Worm (Caenorhabditis elegans) whole organism, L4 larva: ENCODE data around the gene F48E3.2.

Experiments used
- F10B5.3 ChIP-seq: sonication (generic microtip); optimal IDR thresholded peaks from 2 replicates; lab custom pipeline; 2016; ENCODE audit warnings: mild to moderate bottlenecking, missing genetic modification characterization, missing compliant biosample characterization
- Y48G9A.11 ChIP-seq: fragments of 200-800 bp; sonication (Bioruptor generic); IDR thresholded peaks from 2 replicates; pipeline ENCODE4 v1.3.6; 2022; ENCODE audit warnings: missing genetic modification reagents, missing genetic modification characterization, missing compliant biosample characterization
- aly-2 ChIP-seq: sonication (generic microtip); optimal IDR thresholded peaks from 2 replicates; lab custom pipeline; 2018; ENCODE audit warnings: missing biosample characterization, missing genetic modification characterization
- arid-1 ChIP-seq: fragments of 200-800 bp; sonication (Bioruptor generic); conservative IDR thresholded peaks from 2 replicates; pipeline ENCODE4 v1.3.6; 2022; ENCODE audit warnings: missing genetic modification reagents, missing genetic modification characterization, missing compliant biosample characterization
- ceh-20 ChIP-seq: fragments of 200-800 bp; sonication (Bioruptor generic); IDR thresholded peaks from 2 replicates; pipeline ENCODE4 v1.3.6; 2022; ENCODE audit warnings: missing genetic modification reagents, missing genetic modification characterization, missing compliant biosample characterization
- ceh-28 ChIP-seq: fragments of 150-350 bp; optimal IDR thresholded peaks from 2 replicates; lab custom pipeline; 2014; ENCODE audit warnings: missing biosample characterization, missing genetic modification reagents, missing genetic modification characterization
- ceh-62 ChIP-seq: sonication (generic microtip); optimal IDR thresholded peaks from 2 replicates; lab custom pipeline; 2017; ENCODE audit warnings: missing biosample characterization, missing genetic modification characterization
- ceh-82 ChIP-seq: sonication (generic microtip); optimal IDR thresholded peaks from 2 replicates; lab custom pipeline; 2017; ENCODE audit warnings: missing biosample characterization, missing genetic modification characterization
- ctbp-1 ChIP-seq: fragments of 200-800 bp; sonication (Bioruptor generic); IDR thresholded peaks from 2 replicates; pipeline ENCODE4 v1.3.6; 2022; ENCODE audit warnings: missing genetic modification reagents, missing genetic modification characterization, missing compliant biosample characterization
- daf-8 ChIP-seq: fragments of 200-800 bp; sonication (Bioruptor generic); IDR thresholded peaks from 2 replicates; pipeline ENCODE4 v1.3.6; 2022; ENCODE audit warnings: missing genetic modification characterization, missing compliant biosample characterization
- dmd-6 ChIP-seq: fragments of 200-800 bp; sonication (Bioruptor generic); IDR thresholded peaks from 2 replicates; pipeline ENCODE4 v1.3.6; 2022; ENCODE audit warnings: missing genetic modification reagents, missing genetic modification characterization, missing compliant biosample characterization
- dve-1 ChIP-seq: sonication (generic microtip); optimal IDR thresholded peaks from 2 replicates; lab custom pipeline; 2017; ENCODE audit warnings: antibody characterized with exemption, mild to moderate bottlenecking, missing genetic modification characterization, missing compliant biosample characterization; ENCODE audit not compliant: insufficient read depth
- egl-43 ChIP-seq: fragments of 200-800 bp; sonication (Bioruptor generic); IDR thresholded peaks from 2 replicates; pipeline ENCODE4 v1.3.6; 2022; ENCODE audit warnings: missing genetic modification reagents, missing genetic modification characterization, missing compliant biosample characterization
- fkh-10 ChIP-seq: fragments of 150-350 bp; optimal IDR thresholded peaks from 2 replicates; lab custom pipeline; 2014; ENCODE audit warnings: missing biosample characterization, missing genetic modification reagents, missing genetic modification characterization
- fos-1 ChIP-seq: fragments of 150-350 bp; optimal IDR thresholded peaks from 2 replicates; lab custom pipeline; 2014; ENCODE audit warnings: missing biosample characterization, missing genetic modification characterization
- gei-8 ChIP-seq: fragments of 200-800 bp; sonication (Bioruptor generic); optimal IDR thresholded peaks from 2 replicates; lab custom pipeline; 2018; ENCODE audit warnings: mild to moderate bottlenecking, missing genetic modification characterization, missing compliant biosample characterization
- hlh-11 ChIP-seq: fragments of 200-800 bp; sonication (Bioruptor generic); optimal IDR thresholded peaks from 2 replicates; lab custom pipeline; 2018; ENCODE audit warnings: mild to moderate bottlenecking, missing genetic modification characterization, missing compliant biosample characterization
- jun-1 ChIP-seq: fragments of 150-350 bp; optimal IDR thresholded peaks from 2 replicates; lab custom pipeline; 2014; ENCODE audit warnings: missing biosample characterization, missing genetic modification reagents, missing genetic modification characterization
- lin-1 ChIP-seq: fragments of 200-800 bp; sonication (Bioruptor generic); IDR thresholded peaks from 2 replicates; pipeline ENCODE4 v1.3.6; 2022; ENCODE audit warnings: missing genetic modification reagents, missing genetic modification characterization, missing compliant biosample characterization
- lsy-2 ChIP-seq, 2 experiments: fragments of 150-350 bp in 1 of 2; sonication (generic microtip) in 1 of 2; optimal IDR thresholded peaks; 2 replicates each; lab custom pipeline; 2014 to 2017; ENCODE audit warnings: missing biosample characterization in 2 of 2, missing genetic modification characterization in 2 of 2
- madf-5 ChIP-seq, 2 experiments: fragments of 200-800 bp; sonication (Bioruptor generic); IDR thresholded peaks; 2 replicates each; pipeline ENCODE4 v1.3.6; 2022; ENCODE audit warnings: missing compliant biosample characterization in 2 of 2, missing genetic modification characterization in 2 of 2
- mes-2 ChIP-seq: sonication (generic microtip); optimal IDR thresholded peaks from 2 replicates; lab custom pipeline; 2016; ENCODE audit warnings: missing genotype, mild to moderate bottlenecking, missing genetic modification characterization, missing compliant biosample characterization; ENCODE audit not compliant: poor library complexity, severe bottlenecking
- mxl-3 ChIP-seq: fragments of 200-800 bp; sonication (Bioruptor generic); optimal IDR thresholded peaks from 2 replicates; lab custom pipeline; 2018; ENCODE audit warnings: mild to moderate bottlenecking, missing genetic modification characterization, missing compliant biosample characterization
- nhr-10 ChIP-seq: fragments of 150-350 bp; optimal IDR thresholded peaks from 2 replicates; lab custom pipeline; 2014; ENCODE audit warnings: missing biosample characterization, missing genetic modification characterization
- nhr-102 ChIP-seq: sonication (generic microtip); optimal IDR thresholded peaks from 2 replicates; lab custom pipeline; 2016; ENCODE audit warnings: mild to moderate bottlenecking, missing genetic modification characterization, moderate library complexity, missing compliant biosample characterization
- nhr-111 ChIP-seq: fragments of 200-800 bp; sonication (Bioruptor generic); optimal IDR thresholded peaks from 2 replicates; lab custom pipeline; 2018; ENCODE audit warnings: mild to moderate bottlenecking, missing genetic modification characterization, missing compliant biosample characterization
- nhr-42 ChIP-seq: fragments of 200-800 bp; sonication (Bioruptor generic); IDR thresholded peaks from 2 replicates; pipeline ENCODE4 v1.3.6; 2022; ENCODE audit warnings: missing genetic modification characterization, missing compliant biosample characterization
- nhr-76 ChIP-seq: fragments of 150-350 bp; optimal IDR thresholded peaks from 2 replicates; lab custom pipeline; 2014; ENCODE audit warnings: missing biosample characterization, missing genetic modification characterization
- pha-4 ChIP-seq, 2 experiments: fragments of 150-350 bp in 1 of 2; fragments of 200-800 bp in 1 of 2; sonication (Bioruptor generic) in 1 of 2; IDR thresholded peaks in 1 of 2; optimal IDR thresholded peaks in 1 of 2; 2 replicates each; pipeline versions ENCODE4 v1.3.6 to Lab custom; 2014 to 2022; ENCODE audit warnings: missing genetic modification characterization in 2 of 2, missing genetic modification reagents in 2 of 2, missing biosample characterization in 1 of 2, missing compliant biosample characterization in 1 of 2
- php-3 ChIP-seq: fragments of 200-800 bp; sonication (Bioruptor generic); IDR thresholded peaks from 2 replicates; pipeline ENCODE4 v1.3.6; 2022; ENCODE audit warnings: missing genetic modification reagents, missing genetic modification characterization, missing compliant biosample characterization
- rbr-2 ChIP-seq: sonication (generic microtip); optimal IDR thresholded peaks from 2 replicates; lab custom pipeline; 2016; ENCODE audit warnings: missing genotype, missing genetic modification characterization, missing compliant biosample characterization
- tag-97 ChIP-seq: fragments of 200-800 bp; sonication (Bioruptor generic); IDR thresholded peaks from 2 replicates; pipeline ENCODE4 v1.3.6; 2022; ENCODE audit warnings: missing genetic modification characterization, missing compliant biosample characterization
- unc-62 ChIP-seq, 3 experiments: fragments of 150-350 bp in 1 of 3; sonication (generic microtip); optimal IDR thresholded peaks in 2 of 3; peaks in 1 of 3; 1 replicate in 1 of 3; 2 replicates in 2 of 3; lab custom pipeline; 2014 to 2017; ENCODE audit warnings: missing biosample characterization in 3 of 3, missing genetic modification characterization in 3 of 3, missing genetic modification reagents in 3 of 3, missing genotype in 1 of 3
- zfp-2 ChIP-seq: sonication (generic microtip); optimal IDR thresholded peaks from 2 replicates; lab custom pipeline; 2016; ENCODE audit warnings: mild to moderate bottlenecking, missing genetic modification characterization, missing compliant biosample characterization
- zip-11 ChIP-seq: fragments of 200-800 bp; sonication (Bioruptor generic); IDR thresholded peaks from 2 replicates; pipeline ENCODE4 v1.3.6; 2022; ENCODE audit warnings: missing genetic modification characterization, missing compliant biosample characterization

F48E3.2 gene

DNA sequence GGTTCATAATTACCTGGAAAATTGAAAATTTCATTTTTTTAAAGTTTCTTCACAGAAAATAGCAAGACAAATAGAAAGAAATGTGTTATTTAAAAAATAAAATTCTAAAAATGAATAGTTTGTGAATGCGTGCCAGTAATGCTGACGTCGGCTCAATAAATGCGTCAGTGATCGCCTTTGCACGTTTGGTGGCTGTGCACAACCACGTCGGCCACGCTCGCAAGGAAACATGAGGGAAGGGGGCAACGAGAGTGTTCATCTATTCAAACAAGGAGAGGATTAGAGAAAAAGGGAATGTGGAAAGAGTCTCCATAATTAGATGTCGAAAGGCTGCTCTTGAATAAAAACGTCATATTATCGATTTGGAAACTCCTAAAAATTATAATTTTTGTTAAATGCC lies 8.1 kb upstream of the F48E3.2 start, which contains the start of gene uggt-1 (continued):
- TF ChIP-seq hlh-11 (tag; lab: Kevin White, UChicago) (peak; percentile 93), ceh-20 (GFP tag; lab: Robert Waterston, UW) (peak; percentile 85), fos-1 (tag; lab: Kevin White, UChicago) (no peak), jun-1 (tag; lab: Kevin White, UChicago) (peak; percentile 44), Y48G9A.11 (GFP tag; lab: Robert Waterston, UW) (no peak), nhr-76 (tag; lab: Kevin White, UChicago) (no peak), lin-1 (peak; percentile 76), ctbp-1 (GFP tag; lab: Robert Waterston, UW) (peak; percentile 78), gei-8 (GFP tag; lab: Kevin White, UChicago) (no peak), egl-43 (GFP tag; lab: Robert Waterston, UW) (peak; percentile 80), pha-4 (GFP tag; IDR thresholded peaks at IDR 0.05; lab: Robert Waterston, UW) (peak; percentile 69; the same call in 1 of the 2 replicates), pha-4 (tag; optimal IDR thresholded peaks at IDR 0.05; lab: Kevin White, UChicago) (no peak), daf-8 (no peak), nhr-10 (tag; lab: Kevin White, UChicago) (peak; percentile 19), mes-2 (tag; lab: Kevin White, UChicago) (peak; percentile 93), F10B5.3 (peak; percentile 46), zfp-2 (peak; percentile 43), mxl-3 (peak; percentile 95), ceh-62 (tag; lab: Kevin White, UChicago) (no peak), rbr-2 (tag; lab: Kevin White, UChicago) (peak; percentile 96), nhr-42 (0 out of 2 replicates have a peak, but pooled peaks have one; percentile 75), dve-1 (tag; lab: Kevin White, UChicago) (peak; percentile 99), ceh-82 (no peak), php-3 (GFP tag; lab: Robert Waterston, UW) (0 out of 2 replicates have a peak, but pooled peaks have one; percentile 43), lsy-2 (tag; optimal IDR thresholded peaks at IDR 0.05; lab: Kevin White, UChicago) (peak in 1 of 2 experiments; percentile 55), ceh-28 (tag; lab: Kevin White, UChicago) (peak; percentile 43), nhr-102 (tag; lab: Kevin White, UChicago) (peak; percentile 86)

DNA sequence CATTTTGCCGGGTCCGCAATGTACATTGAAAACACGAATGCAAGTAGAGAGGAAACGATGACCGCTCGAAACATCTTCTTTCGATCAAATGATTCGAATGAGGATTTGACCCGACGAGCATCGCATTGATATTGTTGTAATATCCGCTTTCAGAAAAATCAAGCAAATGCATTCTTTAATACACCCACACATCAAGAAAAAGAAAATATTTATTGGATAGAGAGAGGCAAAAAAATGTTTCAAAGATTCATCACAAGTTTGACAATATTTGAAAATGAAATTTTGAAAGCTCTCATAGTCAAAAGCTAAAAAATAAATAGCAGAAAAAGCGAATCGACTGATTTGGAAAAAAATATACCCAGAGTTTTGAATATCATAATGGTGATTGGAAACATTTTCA lies 2.6 kb upstream of the F48E3.2 start, which contains the start of gene try-14:
Gene try-14 (minus strand): TSS at position 101 of the 400 bp plus-strand sequence.
- TF ChIP-seq arid-1 (GFP tag; lab: Robert Waterston, UW): no peak
- no peak for TF ChIP-seq daf-8
- TF ChIP-seq ctbp-1 (GFP tag; lab: Robert Waterston, UW): no peak
- TF ChIP-seq zfp-2: no peak
- no peak for TF ChIP-seq aly-2 (tag; lab: Kevin White, UChicago)
- TF ChIP-seq dmd-6 (GFP tag; lab: Robert Waterston, UW): no peak
- no peak for TF ChIP-seq fkh-10 (GFP tag; lab: Kevin White, UChicago)
- TF ChIP-seq madf-5 (GFP tag; IDR thresholded peaks at IDR 0.05; lab: Robert Waterston, UW): no peak
- no peak for TF ChIP-seq ceh-28 (tag; lab: Kevin White, UChicago)
- TF ChIP-seq tag-97 (GFP tag; lab: Robert Waterston, UW): no peak
- no peak for TF ChIP-seq nhr-111 (GFP tag; lab: Kevin White, UChicago)
- TF ChIP-seq, all 104 proteins: peak for 0

DNA sequence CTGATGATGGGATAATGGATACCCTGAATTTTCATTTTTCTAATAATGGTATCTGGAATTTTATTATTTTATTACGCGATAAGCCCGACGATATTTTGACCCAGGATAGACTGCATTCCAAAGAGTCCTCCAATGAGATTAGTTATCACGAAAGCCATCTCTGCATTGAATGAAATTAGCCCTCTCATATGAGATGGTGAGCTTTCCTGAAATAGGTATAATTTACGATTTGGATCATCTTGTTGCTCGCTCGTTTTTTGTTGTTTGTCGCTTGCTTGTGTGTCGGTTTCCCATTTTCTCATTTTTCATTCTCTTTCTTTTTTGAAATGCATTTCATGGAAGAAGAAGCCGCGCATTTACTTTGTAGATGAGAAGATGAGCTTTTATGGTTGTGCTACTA lies 1.4 kb downstream of the F48E3.2 start:
- TF ChIP-seq unc-62 (GFP tag; optimal IDR thresholded peaks at IDR 0.05 in 1 of 2; lab: Kevin White, UChicago) (peak in 1 of 2 experiments; percentile 89), unc-62 (tag; optimal IDR thresholded peaks at IDR 0.05; lab: Kevin White, UChicago) (no peak), zip-11 (GFP tag; lab: Robert Waterston, UW) (no peak)
- TF ChIP-seq, all 104 proteins: peak for 1
